Worm (Caenorhabditis elegans) whole organism, late embryonic: ENCODE measurements around the gene C24D10.2.

ENCODE experiments used
- C08G9.2 ChIP-seq: sonication (generic microtip); optimal IDR thresholded peaks from 2 replicates; lab custom pipeline; 2016; ENCODE audit warnings: mild to moderate bottlenecking, missing genetic modification characterization, moderate library complexity, missing compliant biosample characterization
- F13H6.1 ChIP-seq: sonication (generic microtip); optimal IDR thresholded peaks from 2 replicates; lab custom pipeline; 2016; ENCODE audit warnings: missing genetic modification characterization, missing compliant biosample characterization
- K09A11.1 ChIP-seq: sonication (generic microtip); optimal IDR thresholded peaks from 2 replicates; lab custom pipeline; 2017; ENCODE audit warnings: antibody characterized with exemption, mild to moderate bottlenecking, missing genetic modification characterization, missing compliant biosample characterization; ENCODE audit not compliant: insufficient read depth
- ama-1 ChIP-seq: fragments of 150-350 bp; optimal IDR thresholded peaks from 2 replicates; lab custom pipeline; 2014
- ceh-24 ChIP-seq: sonication (generic microtip); optimal IDR thresholded peaks from 2 replicates; lab custom pipeline; 2016; ENCODE audit warnings: mild to moderate bottlenecking, missing genetic modification characterization, missing compliant biosample characterization
- ceh-30 ChIP-seq: fragments of 150-350 bp; optimal IDR thresholded peaks from 2 replicates; lab custom pipeline; 2014; ENCODE audit warnings: missing biosample characterization, missing genetic modification characterization
- ceh-9 ChIP-seq: sonication (generic microtip); optimal IDR thresholded peaks from 2 replicates; lab custom pipeline; 2016; ENCODE audit warnings: mild to moderate bottlenecking, missing genetic modification characterization, inconsistent platforms, missing compliant biosample characterization
- dmd-4 ChIP-seq: sonication (generic microtip); optimal IDR thresholded peaks from 2 replicates; lab custom pipeline; 2016; ENCODE audit warnings: borderline replicate concordance, missing genetic modification characterization, missing compliant biosample characterization
- elt-2 ChIP-seq: sonication (generic microtip); optimal IDR thresholded peaks from 2 replicates; lab custom pipeline; 2016; ENCODE audit warnings: missing genetic modification reagents, missing genetic modification characterization, missing compliant biosample characterization
- fax-1 ChIP-seq: sonication (generic microtip); optimal IDR thresholded peaks from 2 replicates; lab custom pipeline; 2016; ENCODE audit warnings: missing genotype, missing genetic modification characterization, missing compliant biosample characterization
- hlh-15 ChIP-seq: sonication (generic microtip); optimal IDR thresholded peaks from 2 replicates; lab custom pipeline; 2016; ENCODE audit warnings: missing genetic modification characterization, missing compliant biosample characterization
- lim-6 ChIP-seq: sonication (generic microtip); optimal IDR thresholded peaks from 2 replicates; lab custom pipeline; 2016; ENCODE audit warnings: missing genetic modification characterization, missing compliant biosample characterization
- nhr-11 ChIP-seq: fragments of 150-350 bp; optimal IDR thresholded peaks from 2 replicates; lab custom pipeline; 2014; ENCODE audit warnings: missing biosample characterization, missing genetic modification characterization
- pha-4 ChIP-seq: fragments of 150-350 bp; optimal IDR thresholded peaks from 2 replicates; lab custom pipeline; 2018; ENCODE audit warnings: missing biosample characterization, missing genetic modification reagents, missing genetic modification characterization

ce11 chrIV:5137809-5138208 lies 25.3 kb upstream of the C24D10.2 start:
- TF ChIP-seq F13H6.1 (no peak), lim-6 (no peak), nhr-11 (no peak), ceh-30 (tag; lab: Kevin White, UChicago) (no peak), ama-1 (lab: Kevin White, UChicago) (no peak), pha-4 (tag; lab: Kevin White, UChicago) (no peak), ceh-9 (tag; lab: Kevin White, UChicago) (no peak), C08G9.2 (tag; lab: Kevin White, UChicago) (no peak), ceh-24 (no peak), K09A11.1 (tag; lab: Kevin White, UChicago) (no peak), elt-2 (tag; lab: Kevin White, UChicago) (no peak), dmd-4 (tag; lab: Kevin White, UChicago) (no peak), hlh-15 (tag; lab: Kevin White, UChicago) (no peak), fax-1 (tag; lab: Kevin White, UChicago) (no peak)
